Fruit fly (Drosophila melanogaster): Measurements from ENCODE around the gene CG44954.
A peak's percentile ranks its signal among the peaks of the same experiment; 100 is the strongest.

The CG44954 gene

DNA sequence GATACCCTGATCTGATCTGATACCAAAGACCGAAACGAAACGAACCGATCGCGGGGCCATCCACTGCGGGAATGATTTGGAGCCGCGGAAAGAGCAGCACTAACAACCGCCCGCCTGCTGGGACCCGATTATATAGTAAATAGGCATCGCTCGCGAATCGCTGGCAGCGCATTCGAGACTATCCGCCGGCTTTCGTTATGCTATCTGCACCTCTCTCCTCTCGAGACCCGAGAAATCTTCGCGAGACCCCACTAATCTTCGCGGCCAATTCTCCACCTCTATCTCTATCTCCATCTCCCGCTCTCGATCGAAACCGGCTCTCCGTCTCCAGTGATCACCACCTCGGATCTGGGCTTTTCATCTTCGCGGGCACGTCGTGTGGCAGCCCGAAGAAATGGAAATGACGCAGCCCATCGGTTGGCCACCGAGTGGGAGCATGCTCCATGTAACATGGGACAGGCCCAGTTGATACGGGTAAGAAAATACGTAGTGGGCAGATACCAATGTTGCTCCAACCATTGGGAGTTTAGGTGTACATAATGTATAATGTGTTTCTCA is 34.4 kb downstream of the CG44954 start, which contains the start of gene CG9717 (continued):
- TF ChIP-seq pros (GFP tag; optimal IDR thresholded peaks at IDR 0.05) (peak; percentile 29), CG1602 (GFP tag; optimal IDR thresholded peaks at IDR 0.05) (no peak)

dm6 chr3R:30583542-30583941 is 38.2 kb downstream of the CG44954 start, which contains the start of gene Rpt6R:
Gene Rpt6R (minus strand): TSS chr3R:30583697.
- TF ChIP-seq Sry-δ (GFP tag; optimal IDR thresholded peaks at IDR 0.05) (peak; percentile 11), CG7928 (GFP tag; optimal IDR thresholded peaks at IDR 0.05) (peak; percentile 75), Elba2 (GFP tag; optimal IDR thresholded peaks at IDR 0.05) (no peak), CG12104 (GFP tag; optimal IDR thresholded peaks at IDR 0.05) (no peak), stwl (tag; optimal IDR thresholded peaks at IDR 0.05) (peak; percentile 8), pzg (GFP tag; optimal IDR thresholded peaks at IDR 0.05) (peak; percentile 20), mirr (GFP tag; optimal IDR thresholded peaks at IDR 0.05) (no peak), Myb (GFP tag; optimal IDR thresholded peaks at IDR 0.05) (peak; percentile 17), BEAF-32 (GFP tag; optimal IDR thresholded peaks at IDR 0.05) (peak; percentile 0), CG15514 (GFP tag; optimal IDR thresholded peaks at IDR 0.05) (peak; percentile 97), CG10267 (tag; optimal IDR thresholded peaks at IDR 0.05) (peak; percentile 12)

dm6 chr3R:30579129-30579528 is 42.6 kb downstream of the CG44954 start, which contains the start of gene CG9702:
Gene CG9702 (plus strand): TSS chr3R:30579429.
- TF ChIP-seq ATbp (GFP tag; optimal IDR thresholded peaks at IDR 0.05) (peak; percentile 37), pan (optimal IDR thresholded peaks at IDR 0.05) (no peak), pan (GFP tag; optimal IDR thresholded peaks at IDR 0.05 in 1 of 2, IDR thresholded peaks at IDR 0.05 in 1 of 2) (peak in 1 of 2 experiments; percentile 13), amos (GFP tag; IDR thresholded peaks at IDR 0.05; ENCODE audit: partially characterized antibody) (no peak), CG6175 (GFP tag; IDR thresholded peaks at IDR 0.05) (no peak), Ets65A (GFP tag) (peak; percentile 38)

- TF ChIP-seq row (GFP tag; IDR thresholded peaks at IDR 0.05) (peak; percentile 84), CG16815 (GFP tag; optimal IDR thresholded peaks at IDR 0.05) (peak; percentile 23), lola (GFP tag; optimal IDR thresholded peaks at IDR 0.05) (peak in 1 of 3 experiments; percentile 80), gsb (GFP tag; IDR thresholded peaks at IDR 0.05) (peak; percentile 67), CG11723 (GFP tag; optimal IDR thresholded peaks at IDR 0.05) (no peak), CG2116 (GFP tag; optimal IDR thresholded peaks at IDR 0.05) (peak; percentile 14), ac (GFP tag; optimal IDR thresholded peaks at IDR 0.05) (no peak), H2.0 (GFP tag; IDR thresholded peaks at IDR 0.05) (peak; percentile 73), pan (optimal IDR thresholded peaks at IDR 0.05) (no peak), pan (GFP tag; optimal IDR thresholded peaks at IDR 0.05 in 1 of 2, IDR thresholded peaks at IDR 0.05 in 1 of 2) (peak in 1 of 2 experiments; percentile 80), Scr (GFP tag; IDR thresholded peaks at IDR 0.05; ENCODE audit: partially characterized antibody) (no peak), sens (GFP tag) (peak; percentile 96), CG12391 (tag; optimal IDR thresholded peaks at IDR 0.05) (peak; percentile 86), pho (GFP tag; optimal IDR thresholded peaks at IDR 0.05) (peak; percentile 12), CG7745 (tag; optimal IDR thresholded peaks at IDR 0.05) (no peak), CG9797 (GFP tag; optimal IDR thresholded peaks at IDR 0.05) (no peak), Hr39 (optimal IDR thresholded peaks at IDR 0.05) (no peak), hbn (GFP tag; IDR thresholded peaks at IDR 0.05; ENCODE audit: partially characterized antibody) (no peak), ash1 (GFP tag; optimal IDR thresholded peaks at IDR 0.05) (no peak), insv (GFP tag; optimal IDR thresholded peaks at IDR 0.05) (no peak), seq (GFP tag; IDR thresholded peaks at IDR 0.05) (peak; percentile 60), CG14667 (GFP tag; IDR thresholded peaks at IDR 0.05) (peak; percentile 45), ham (GFP tag; IDR thresholded peaks at IDR 0.05) (no peak), NC2β (GFP tag; optimal IDR thresholded peaks at IDR 0.05) (peak; percentile 62), Dip3 (GFP tag; optimal IDR thresholded peaks at IDR 0.05) (no peak), CG4282 (GFP tag; optimal IDR thresholded peaks at IDR 0.05) (no peak), HLH3B (GFP tag; IDR thresholded peaks at IDR 0.05) (peak; percentile 84), sisA (GFP tag; IDR thresholded peaks at IDR 0.05) (peak; percentile 86)
Measured at dm6 chr3R:30570554-30571141, 51.1 kb downstream of the CG44954 start.
